Fruit fly (Drosophila melanogaster): ENCODE data around the gene CG45064.

DNA sequence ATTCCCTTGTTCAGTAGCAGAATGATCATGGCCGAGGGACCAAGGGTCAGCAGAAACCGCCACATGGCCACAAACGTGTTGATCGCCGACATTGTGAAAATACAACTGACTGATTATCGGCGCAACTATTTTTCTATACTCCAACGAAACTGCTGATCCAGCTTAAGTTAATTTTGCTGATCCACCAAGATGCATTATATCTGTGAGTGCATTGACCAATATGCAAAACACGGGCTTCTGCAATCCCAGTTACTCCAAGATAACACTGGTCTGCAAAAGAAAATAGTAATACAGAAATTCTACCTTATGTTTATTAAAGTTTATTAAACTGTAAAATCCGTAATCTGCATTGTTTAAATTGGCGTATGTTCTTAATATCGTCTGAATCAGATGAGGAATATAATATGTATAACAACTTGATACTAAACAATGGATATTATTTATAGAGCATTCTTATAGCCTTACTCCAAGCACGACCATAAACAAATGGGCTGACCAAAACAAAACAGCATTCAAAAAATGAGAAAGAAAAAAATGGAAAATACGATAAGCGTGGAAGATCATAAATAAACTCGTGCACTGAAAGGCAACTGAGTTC is 31.4 kb upstream of the CG45064 start, which contains the start of gene CG12398:
- TF ChIP-seq h (optimal IDR thresholded peaks at IDR 0.05) (no peak), insv (optimal IDR thresholded peaks at IDR 0.05) (no peak), psq (optimal IDR thresholded peaks at IDR 0.05) (no peak), Sin3A (optimal IDR thresholded peaks at IDR 0.05) (no peak), Myc (optimal IDR thresholded peaks at IDR 0.05) (no peak)

Data from Kc167 (cell line).